Fruit fly (Drosophila melanogaster): ENCODE results near the gene ppk22.

Gene ppk22

dm6 chr3R:24890919-24891318, 31.3 kb upstream of the ppk22 start (continued):
- TF ChIP-seq gsb (GFP tag; IDR thresholded peaks at IDR 0.05), result no peak
- no peak for TF ChIP-seq CG15514 (GFP tag; optimal IDR thresholded peaks at IDR 0.05)
- no peak for TF ChIP-seq fd102C (GFP tag; optimal IDR thresholded peaks at IDR 0.05)
- no peak for TF ChIP-seq CG17359 (tag; optimal IDR thresholded peaks at IDR 0.05)
- no peak for TF ChIP-seq CG34224 (GFP tag; IDR thresholded peaks at IDR 0.05; ENCODE audit: partially characterized antibody)
- no peak for TF ChIP-seq HmgD (GFP tag; optimal IDR thresholded peaks at IDR 0.05)
- TF ChIP-seq Mrtf (GFP tag; IDR thresholded peaks at IDR 0.05), result no peak
- TF ChIP-seq tap (tag; optimal IDR thresholded peaks at IDR 0.05), result no peak
- no peak for TF ChIP-seq CG12744 (GFP tag; optimal IDR thresholded peaks at IDR 0.05)
- TF ChIP-seq Bteb2 (GFP tag; optimal IDR thresholded peaks at IDR 0.05), result no peak
- TF ChIP-seq grau (tag; optimal IDR thresholded peaks at IDR 0.05), result peak; percentile 32
- no peak for TF ChIP-seq CG3281 (GFP tag; optimal IDR thresholded peaks at IDR 0.05)
- TF ChIP-seq Vsx1 (GFP tag; optimal IDR thresholded peaks at IDR 0.05), result no peak
- no peak for TF ChIP-seq CG4404 (GFP tag; IDR thresholded peaks at IDR 0.05)
- TF ChIP-seq CG42726 (GFP tag; IDR thresholded peaks at IDR 0.05; ENCODE audit: partially characterized antibody), result no peak
- no peak for TF ChIP-seq CG8765 (GFP tag; IDR thresholded peaks at IDR 0.05)
- 0 out of 2 replicates have a peak, but pooled peaks have one; percentile 16 for TF ChIP-seq CG3847 (GFP tag; IDR thresholded peaks at IDR 0.05)
- no peak for TF ChIP-seq E2f1 (GFP tag; IDR thresholded peaks at IDR 0.05)
- TF ChIP-seq CoRest (tag; optimal IDR thresholded peaks at IDR 0.05), result peak; percentile 3
- no peak for TF ChIP-seq gfzf (GFP tag; optimal IDR thresholded peaks at IDR 0.05)
- TF ChIP-seq CG10267 (tag; optimal IDR thresholded peaks at IDR 0.05), result no peak
- TF ChIP-seq Doc3 (GFP tag; IDR thresholded peaks at IDR 0.05; ENCODE audit: partially characterized antibody), result no peak
- TF ChIP-seq cad (GFP tag; optimal IDR thresholded peaks at IDR 0.05), result no peak
- TF ChIP-seq chinmo (GFP tag; IDR thresholded peaks at IDR 0.05; ENCODE audit: partially characterized antibody), result no peak
- 0 out of 3 replicates have a peak, but pooled peaks have one; percentile 38 for TF ChIP-seq dysf (GFP tag; IDR thresholded peaks at IDR 0.05)
- TF ChIP-seq CG18011 (GFP tag; optimal IDR thresholded peaks at IDR 0.05), result no peak
- TF ChIP-seq Xrp1 (GFP tag; IDR thresholded peaks at IDR 0.05), result peak; percentile 9; the same call in 1 of the 2 replicates
- TF ChIP-seq lab (GFP tag; optimal IDR thresholded peaks at IDR 0.05), result peak; percentile 25
- TF ChIP-seq pum (GFP tag; optimal IDR thresholded peaks at IDR 0.05), result no peak
- no peak for TF ChIP-seq CG5245 (GFP tag; optimal IDR thresholded peaks at IDR 0.05)
- no peak for TF ChIP-seq mirr (GFP tag; optimal IDR thresholded peaks at IDR 0.05)
- TF ChIP-seq CG7271 (tag; optimal IDR thresholded peaks at IDR 0.05), result no peak
- TF ChIP-seq CG9932 (GFP tag; IDR thresholded peaks at IDR 0.05), result no peak
- TF ChIP-seq tgo (GFP tag; IDR thresholded peaks at IDR 0.05), result peak; percentile 26; the same call in 1 of the 3 replicates
- TF ChIP-seq usp (GFP tag; optimal IDR thresholded peaks at IDR 0.05), result no peak
- TF ChIP-seq inv (GFP tag; IDR thresholded peaks at IDR 0.05; ENCODE audit: partially characterized antibody), result no peak
- TF ChIP-seq bsh (GFP tag; optimal IDR thresholded peaks at IDR 0.05), result peak in 1 of 2 experiments; percentile 10
- TF ChIP-seq CG18619 (GFP tag; optimal IDR thresholded peaks at IDR 0.05), result no peak
- no peak for TF ChIP-seq CG9609 (GFP tag; optimal IDR thresholded peaks at IDR 0.05)
- TF ChIP-seq salm (tag; optimal IDR thresholded peaks at IDR 0.05), result no peak
- no peak for TF ChIP-seq NfI (GFP tag; optimal IDR thresholded peaks at IDR 0.05)
- TF ChIP-seq CG8281 (tag; optimal IDR thresholded peaks at IDR 0.05), result no peak
- no peak for TF ChIP-seq CG13894 (tag; optimal IDR thresholded peaks at IDR 0.05)
- TF ChIP-seq nom (GFP tag; optimal IDR thresholded peaks at IDR 0.05), result no peak
- TF ChIP-seq Dek (tag; optimal IDR thresholded peaks at IDR 0.05), result no peak
- TF ChIP-seq Ets65A (GFP tag), result peak; percentile 88
- no peak for TF ChIP-seq CG10959 (GFP tag; IDR thresholded peaks at IDR 0.05)
- TF ChIP-seq chm (GFP tag; IDR thresholded peaks at IDR 0.05), result no peak
- TF ChIP-seq en (GFP tag; optimal IDR thresholded peaks at IDR 0.05), result no peak
- no peak for TF ChIP-seq HLH54F (GFP tag; optimal IDR thresholded peaks at IDR 0.05)
- TF ChIP-seq ind (GFP tag; optimal IDR thresholded peaks at IDR 0.05), result no peak
